Fruit fly (Drosophila melanogaster) S2 (cell line): Measurements from ENCODE around the gene CLIP-190.

Experiments used
- CG8478 ChIP-seq: fragments of >200 bp; optimal IDR thresholded peaks from 2 replicates; lab custom pipeline; 2018
- CTCF ChIP-seq, 2 experiments: fragments of >200 bp; optimal IDR thresholded peaks; 2 replicates each; lab custom pipeline; 2018

CLIP-190 gene

DNA sequence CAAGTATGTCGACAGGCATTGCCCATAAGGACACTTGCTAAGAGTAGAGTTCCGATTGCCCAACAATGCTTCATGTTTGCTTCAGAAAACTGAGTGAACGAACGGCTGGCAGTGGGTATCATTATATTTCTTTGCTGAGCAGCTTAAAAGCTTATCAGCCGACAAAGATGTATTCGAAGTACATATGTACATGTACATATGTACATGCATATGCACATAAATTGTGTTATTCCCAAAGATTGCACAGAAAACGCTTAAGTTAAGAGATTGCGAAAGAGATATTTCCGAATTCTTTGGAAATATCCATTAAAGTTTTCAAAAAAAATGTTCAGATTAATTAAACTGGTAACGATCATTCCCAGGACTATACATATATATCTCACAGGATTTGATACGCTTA, 71.3 kb downstream of the CLIP-190 start, which contains the start of gene SPH93:
Gene SPH93, minus strand, starts transcription at position 101 of the 400 bp plus-strand sequence.
- TF ChIP-seq CG8478 (lab: Kevin White, UChicago) = no peak
- no peak for TF ChIP-seq CTCF (optimal IDR thresholded peaks at IDR 0.05; lab: Kevin White, UChicago)

dm6 chr2L:17457944-17458343, 73.4 kb downstream of the CLIP-190 start, which contains the start of gene CG18563:
TSS of gene CG18563 (minus strand) at chr2L:17458044.
- TF ChIP-seq CTCF (optimal IDR thresholded peaks at IDR 0.05; lab: Kevin White, UChicago) (no peak), CG8478 (lab: Kevin White, UChicago) (no peak)
